Fruit fly (Drosophila melanogaster) whole organism, embryonic: Measurements from ENCODE around the gene CG14013.

Experiments
- C15 ChIP-seq: fragments of 200-800 bp; sonication (Bioruptor generic); IDR thresholded peaks from 3 replicates; pipeline ENCODE4 v1.3.6; 2022; ENCODE audit warnings: missing biosample characterization, missing genetic modification characterization
- CG10147 ChIP-seq: fragments of 200-800 bp; sonication (Bioruptor generic); optimal IDR thresholded peaks from 2 replicates; lab custom pipeline; 2019; ENCODE audit warnings: missing biosample characterization, mild to moderate bottlenecking, missing genetic modification characterization, moderate library complexity
- CG10366 ChIP-seq: fragments of 200-800 bp; sonication (Bioruptor generic); IDR thresholded peaks from 2 replicates; pipeline ENCODE4 v1.3.6; 2022; ENCODE audit warnings: missing biosample characterization, missing genetic modification characterization
- CG13296 ChIP-seq: fragments of 200-800 bp; sonication (Bioruptor generic); optimal IDR thresholded peaks from 3 replicates; lab custom pipeline; 2018; ENCODE audit warnings: missing biosample characterization, mild to moderate bottlenecking, missing genetic modification characterization
- CG1602 ChIP-seq: fragments of 200-800 bp; sonication (Bioruptor generic); optimal IDR thresholded peaks from 3 replicates; lab custom pipeline; 2016; ENCODE audit warnings: missing biosample characterization, missing genetic modification characterization
- CG16779 ChIP-seq: fragments of 200-800 bp; sonication (Bioruptor generic); IDR thresholded peaks from 2 replicates; pipeline ENCODE4 v1.3.6; 2022; ENCODE audit warnings: missing biosample characterization, missing genetic modification characterization
- CG17829 ChIP-seq: fragments of 200-800 bp; optimal IDR thresholded peaks from 2 replicates; lab custom pipeline; 2019; ENCODE audit warnings: missing biosample characterization, mild to moderate bottlenecking, missing genetic modification characterization, moderate library complexity
- CG18619 ChIP-seq: fragments of 200-800 bp; sonication (Bioruptor generic); optimal IDR thresholded peaks from 3 replicates; lab custom pipeline; 2017; ENCODE audit warnings: missing biosample characterization, mild to moderate bottlenecking, missing genetic modification characterization
- CG3407 ChIP-seq: fragments of 200-800 bp; sonication (Bioruptor generic); optimal IDR thresholded peaks from 2 replicates; lab custom pipeline; 2018; ENCODE audit warnings: missing biosample characterization, mild to moderate bottlenecking, missing genetic modification characterization
- CG4328 ChIP-seq: fragments of 200-800 bp; sonication (Bioruptor generic); optimal IDR thresholded peaks from 3 replicates; lab custom pipeline; 2017; ENCODE audit warnings: missing biosample characterization, missing genetic modification reagents, missing genetic modification characterization
- CG4360 ChIP-seq: fragments of 200-800 bp; sonication (Bioruptor generic); IDR thresholded peaks from 2 replicates; pipeline ENCODE4 v1.3.6; 2022; ENCODE audit warnings: missing biosample characterization, missing genetic modification characterization
- CG5953 ChIP-seq: fragments of 200-800 bp; sonication (Bioruptor generic); IDR thresholded peaks from 2 replicates; pipeline ENCODE4 v1.3.6; 2022; ENCODE audit warnings: missing biosample characterization, missing genetic modification characterization
- CG6765 ChIP-seq: fragments of 200-800 bp; sonication (Bioruptor generic); optimal IDR thresholded peaks from 3 replicates; lab custom pipeline; 2017; ENCODE audit warnings: missing biosample characterization, mild to moderate bottlenecking, missing genetic modification characterization
- CG6854 ChIP-seq: fragments of 200-800 bp; sonication (Bioruptor generic); optimal IDR thresholded peaks from 3 replicates; lab custom pipeline; 2017; ENCODE audit warnings: missing biosample characterization, mild to moderate bottlenecking, missing genetic modification characterization
- CG7271 ChIP-seq: fragments of 200-800 bp; sonication (Bioruptor generic); optimal IDR thresholded peaks from 2 replicates; lab custom pipeline; 2018; ENCODE audit warnings: missing biosample characterization, mild to moderate bottlenecking, missing genetic modification characterization, moderate library complexity
- CG7556 ChIP-seq: fragments of 200-800 bp; sonication (Bioruptor generic); optimal IDR thresholded peaks from 2 replicates; lab custom pipeline; 2017; ENCODE audit warnings: missing biosample characterization, mild to moderate bottlenecking, missing genetic modification characterization
- CG8089 ChIP-seq: fragments of 200-800 bp; sonication (Bioruptor generic); optimal IDR thresholded peaks from 3 replicates; lab custom pipeline; 2016; ENCODE audit warnings: missing biosample characterization, missing genetic modification characterization
- CrebB ChIP-seq: fragments of 200-800 bp; sonication (Bioruptor generic); optimal IDR thresholded peaks from 3 replicates; lab custom pipeline; 2018; ENCODE audit warnings: missing biosample characterization, mild to moderate bottlenecking, missing genetic modification characterization
- Dip3 ChIP-seq: fragments of 200-800 bp; sonication (Bioruptor generic); optimal IDR thresholded peaks from 3 replicates; lab custom pipeline; 2016; ENCODE audit warnings: missing biosample characterization, missing genetic modification characterization
- Eip74EF ChIP-seq, 2 experiments: fragments of 200-800 bp in 1 of 2; fragments of >200 bp in 1 of 2; sonication (Bioruptor generic) in 1 of 2; optimal IDR thresholded peaks; 2 replicates each; lab custom pipeline; 2017 to 2019; ENCODE audit warnings: missing biosample characterization in 2 of 2, missing genetic modification characterization in 2 of 2, mild to moderate bottlenecking in 1 of 2, moderate library complexity in 1 of 2
- Fer3 ChIP-seq: fragments of 200-800 bp; sonication (Bioruptor generic); optimal IDR thresholded peaks from 2 replicates; lab custom pipeline; 2018; ENCODE audit warnings: missing biosample characterization, mild to moderate bottlenecking, missing genetic modification characterization, moderate library complexity
- Gug ChIP-seq: fragments of 200-800 bp; sonication (Bioruptor generic); IDR thresholded peaks from 4 replicates; pipeline ENCODE4 v1.3.6; 2022; ENCODE audit warnings: missing biosample characterization, missing genetic modification characterization
- HLH54F ChIP-seq: fragments of 200-800 bp; sonication (Bioruptor generic); optimal IDR thresholded peaks from 3 replicates; lab custom pipeline; 2016; ENCODE audit warnings: missing biosample characterization, missing genetic modification characterization
- Hand ChIP-seq: fragments of 200-800 bp; sonication (Bioruptor generic); optimal IDR thresholded peaks from 2 replicates; lab custom pipeline; 2017; ENCODE audit warnings: mild to moderate bottlenecking, missing biosample characterization, missing genetic modification reagents, missing genetic modification characterization
- Med ChIP-seq: fragments of 200-800 bp; sonication (Bioruptor generic); peaks from one replicate; lab custom pipeline; 2016; ENCODE audit warnings: missing biosample characterization, missing genetic modification characterization, mild to moderate bottlenecking, inconsistent platforms, moderate library complexity
- Pdp1 ChIP-seq, 2 experiments: fragments of 200-800 bp; sonication (Bioruptor generic); optimal IDR thresholded peaks; 3 replicates each; lab custom pipeline; 2016; ENCODE audit warnings: missing biosample characterization in 2 of 2, missing genetic modification characterization in 2 of 2, mild to moderate bottlenecking in 1 of 2, moderate library complexity in 1 of 2
- Poxn ChIP-seq: fragments of 200-800 bp; sonication (Bioruptor generic); IDR thresholded peaks from 2 replicates; pipeline ENCODE4 v1.3.6; 2022; ENCODE audit warnings: missing biosample characterization, missing genetic modification characterization
- Rfx ChIP-seq: fragments of 200-800 bp; sonication (Bioruptor generic); IDR thresholded peaks from 2 replicates; pipeline ENCODE4 v1.3.6; 2022; ENCODE audit warnings: missing biosample characterization, missing genetic modification characterization
- Side ChIP-seq: fragments of 200-800 bp; sonication (Bioruptor generic); optimal IDR thresholded peaks from 2 replicates; lab custom pipeline; 2016; ENCODE audit warnings: missing biosample characterization, missing genetic modification characterization
- bbx ChIP-seq: fragments of 200-800 bp; sonication (Bioruptor generic); IDR thresholded peaks from 2 replicates; pipeline ENCODE4 v1.3.6; 2022; ENCODE audit warnings: missing biosample characterization, missing genetic modification characterization; ENCODE audit not compliant: partially characterized antibody
- cas ChIP-seq: fragments of 200-800 bp; sonication (Bioruptor generic); IDR thresholded peaks from 2 replicates; pipeline ENCODE4 v1.3.6; 2022; ENCODE audit warnings: missing biosample characterization, missing genetic modification characterization
- chn ChIP-seq: fragments of 200-800 bp; sonication (Bioruptor generic); optimal IDR thresholded peaks from 2 replicates; lab custom pipeline; 2016; ENCODE audit warnings: missing biosample characterization, missing genetic modification characterization
- ci ChIP-seq: fragments of 200-800 bp; sonication (Bioruptor generic); IDR thresholded peaks from 3 replicates; pipeline ENCODE4 v1.3.6; 2022; ENCODE audit warnings: missing biosample characterization, missing genetic modification characterization
- danr ChIP-seq: fragments of 200-800 bp; sonication (Bioruptor generic); IDR thresholded peaks from 2 replicates; pipeline ENCODE4 v1.3.6; 2022; ENCODE audit warnings: missing biosample characterization, missing genetic modification characterization
- dm ChIP-seq: fragments of 200-800 bp; sonication (Bioruptor generic); optimal IDR thresholded peaks from 3 replicates; lab custom pipeline; 2016; ENCODE audit warnings: missing biosample characterization, missing genetic modification characterization
- gce ChIP-seq: fragments of 200-800 bp; sonication (Bioruptor generic); IDR thresholded peaks from 3 replicates; pipeline ENCODE4 v1.3.6; 2022; ENCODE audit warnings: missing biosample characterization, missing genetic modification characterization
- hkb ChIP-seq, 2 experiments: fragments of 200-800 bp in 1 of 2; fragments of >200 bp in 1 of 2; sonication (Bioruptor generic) in 1 of 2; IDR thresholded peaks in 1 of 2; optimal IDR thresholded peaks in 1 of 2; 2 replicates each; pipeline versions ENCODE4 v1.3.6 to Lab custom; 2017 to 2022; ENCODE audit warnings: missing biosample characterization in 1 of 2, missing genetic modification characterization in 1 of 2
- lov ChIP-seq, 2 experiments: fragments of 200-800 bp in 1 of 2; fragments of >200 bp in 1 of 2; sonication (Bioruptor generic) in 1 of 2; IDR thresholded peaks in 1 of 2; optimal IDR thresholded peaks in 1 of 2; 2 replicates in 1 of 2; 3 replicates in 1 of 2; pipeline versions ENCODE4 v1.3.6 to Lab custom; 2017 to 2022; ENCODE audit warnings: missing biosample characterization in 1 of 2, missing genetic modification characterization in 1 of 2
- mirr ChIP-seq: fragments of 200-800 bp; sonication (Bioruptor generic); optimal IDR thresholded peaks from 3 replicates; lab custom pipeline; 2018; ENCODE audit warnings: missing biosample characterization, mild to moderate bottlenecking, missing genetic modification characterization
- odd ChIP-seq: fragments of 200-800 bp; sonication (Bioruptor generic); optimal IDR thresholded peaks from 2 replicates; lab custom pipeline; 2017; ENCODE audit warnings: missing biosample characterization, mild to moderate bottlenecking, missing genetic modification characterization
- pfk ChIP-seq: fragments of 200-800 bp; sonication (Bioruptor generic); optimal IDR thresholded peaks from 2 replicates; lab custom pipeline; 2018; ENCODE audit warnings: missing biosample characterization, mild to moderate bottlenecking, missing genetic modification characterization, moderate library complexity
- pzg ChIP-seq: fragments of 200-800 bp; sonication (Bioruptor generic); optimal IDR thresholded peaks from 3 replicates; lab custom pipeline; 2018; ENCODE audit warnings: missing biosample characterization, mild to moderate bottlenecking, missing genetic modification characterization, moderate library complexity
- seq ChIP-seq: fragments of 200-800 bp; sonication (Bioruptor generic); IDR thresholded peaks from 2 replicates; pipeline ENCODE4 v1.3.6; 2022; ENCODE audit warnings: missing biosample characterization, missing genetic modification characterization
- so ChIP-seq: fragments of 200-800 bp; sonication (Bioruptor generic); IDR thresholded peaks from 3 replicates; pipeline ENCODE4 v1.3.6; 2022; ENCODE audit warnings: missing biosample characterization, missing genetic modification characterization
- stc ChIP-seq: fragments of 200-800 bp; sonication (Bioruptor generic); IDR thresholded peaks from 2 replicates; pipeline ENCODE4 v1.3.6; 2022; ENCODE audit warnings: missing biosample characterization, missing genetic modification characterization
- ttk ChIP-seq: fragments of 200-800 bp; sonication (Bioruptor generic); IDR thresholded peaks from 2 replicates; pipeline ENCODE4 v2.1.2; 2022; ENCODE audit warnings: missing biosample characterization, missing genetic modification characterization
- unpg ChIP-seq: fragments of 200-800 bp; sonication (Bioruptor generic); optimal IDR thresholded peaks from 3 replicates; lab custom pipeline; 2018; ENCODE audit warnings: missing biosample characterization, mild to moderate bottlenecking, missing genetic modification characterization, moderate library complexity
- wdn ChIP-seq: fragments of 200-800 bp; sonication (Bioruptor generic); IDR thresholded peaks from 2 replicates; pipeline ENCODE4 v1.3.6; 2022; ENCODE audit warnings: missing biosample characterization, missing genetic modification characterization

The CG14013 gene

dm6 chr2L:5542944-5543515, 10.6 kb downstream of the CG14013 start (continued):
- TF ChIP-seq Fer3: peak; percentile 37
- TF ChIP-seq hkb (optimal IDR thresholded peaks at IDR 0.05; lab: Kevin White, UChicago): no peak
- peak; percentile 80 for TF ChIP-seq hkb (GFP tag; IDR thresholded peaks at IDR 0.05; lab: Robert Waterston, UW)
- TF ChIP-seq CG8089 (GFP tag; lab: Kevin White, UChicago): peak; percentile 21
- TF ChIP-seq Poxn (GFP tag; lab: Robert Waterston, UW): 0 out of 2 replicates have a peak, but pooled peaks have one; percentile 39
- TF ChIP-seq chn: peak; percentile 11
- TF ChIP-seq odd (GFP tag; lab: Kevin White, UChicago): peak; percentile 53
- peak; percentile 88 for TF ChIP-seq ci (GFP tag; lab: Robert Waterston, UW)
- peak; percentile 78 for TF ChIP-seq Rfx (GFP tag; lab: Robert Waterston, UW)
- peak; percentile 11 for TF ChIP-seq CG1602
- TF ChIP-seq C15 (GFP tag; lab: Robert Waterston, UW): no peak
- 0 out of 2 replicates have a peak, but pooled peaks have one; percentile 46 for TF ChIP-seq seq (GFP tag; lab: Robert Waterston, UW)
- peak; percentile 27; the same call in 1 of the 2 replicates for TF ChIP-seq ttk (GFP tag; lab: Robert Waterston, UW)
- peak; percentile 59 for TF ChIP-seq unpg (GFP tag; lab: Kevin White, UChicago)
- peak; percentile 39 for TF ChIP-seq CG6765 (GFP tag; lab: Kevin White, UChicago)
- no peak for TF ChIP-seq pfk (GFP tag; lab: Kevin White, UChicago)
- TF ChIP-seq Dip3 (GFP tag; lab: Kevin White, UChicago): peak; percentile 0
- TF ChIP-seq CG3407 (GFP tag; lab: Kevin White, UChicago): no peak
- peak; percentile 58 for TF ChIP-seq CG6854 (GFP tag; lab: Kevin White, UChicago)
- peak; percentile 36; the same call in 1 of the 3 replicates for TF ChIP-seq gce (GFP tag; lab: Robert Waterston, UW)
- peak; percentile 27; the same call in 1 of the 2 replicates for TF ChIP-seq stc (GFP tag; lab: Robert Waterston, UW)
- TF ChIP-seq CG7556: peak; percentile 44
- 0 out of 2 replicates have a peak, but pooled peaks have one; percentile 36 for TF ChIP-seq CG5953
- TF ChIP-seq cas (GFP tag; lab: Robert Waterston, UW): peak; percentile 36; the same call in 1 of the 2 replicates
- TF ChIP-seq HLH54F: peak; percentile 34
- TF ChIP-seq CG13296 (GFP tag; lab: Kevin White, UChicago): peak; percentile 26
- TF ChIP-seq mirr (GFP tag; lab: Kevin White, UChicago): peak; percentile 20
- TF ChIP-seq Eip74EF (GFP tag; optimal IDR thresholded peaks at IDR 0.05; lab: Kevin White, UChicago): peak in 1 of 2 experiments; percentile 22
- peak; percentile 95 for TF ChIP-seq Med (GFP tag; lab: Kevin White, UChicago)
- TF ChIP-seq CG10147 (GFP tag; lab: Kevin White, UChicago): peak; percentile 41
- TF ChIP-seq danr (GFP tag; lab: Robert Waterston, UW): peak; percentile 24; the same call in 1 of the 2 replicates
- TF ChIP-seq CG4328 (GFP tag; lab: Kevin White, UChicago): no peak
- peak; percentile 35 for TF ChIP-seq Hand (GFP tag; lab: Kevin White, UChicago)
- peak; percentile 36 for TF ChIP-seq CrebB (tag; lab: Kevin White, UChicago)
- TF ChIP-seq so (GFP tag; lab: Robert Waterston, UW): peak; percentile 70; the same call in 1 of the 3 replicates
- TF ChIP-seq dm: peak; percentile 49
- peak; percentile 38 to 64 for TF ChIP-seq Pdp1 (GFP tag; optimal IDR thresholded peaks at IDR 0.05; lab: Kevin White, UChicago)
- TF ChIP-seq wdn (GFP tag; lab: Robert Waterston, UW): peak; percentile 60
- TF ChIP-seq CG17829 (tag; lab: Kevin White, UChicago): peak; percentile 8
- TF ChIP-seq CG7271: no peak
- TF ChIP-seq Side: peak; percentile 44
- peak; percentile 28; the same call in 1 of the 4 replicates for TF ChIP-seq Gug (GFP tag; lab: Robert Waterston, UW)
- no peak for TF ChIP-seq pzg (GFP tag; lab: Kevin White, UChicago)
- TF ChIP-seq CG18619 (GFP tag; lab: Kevin White, UChicago): peak; percentile 31
- no peak for TF ChIP-seq lov (optimal IDR thresholded peaks at IDR 0.05; lab: Kevin White, UChicago)
- 0 out of 3 replicates have a peak, but pooled peaks have one; percentile 42 for TF ChIP-seq lov (GFP tag; IDR thresholded peaks at IDR 0.05; lab: Robert Waterston, UW)
- no peak for TF ChIP-seq CG4360
- peak; percentile 70; the same call in 1 of the 2 replicates for TF ChIP-seq CG16779 (GFP tag; lab: Robert Waterston, UW)
- TF ChIP-seq CG10366 (GFP tag; lab: Robert Waterston, UW): peak; percentile 21; the same call in 1 of the 2 replicates
- TF ChIP-seq bbx (GFP tag; lab: Robert Waterston, UW): peak; percentile 34; the same call in 1 of the 2 replicates
